Worm (Caenorhabditis elegans): ENCODE data around the gene T01C4.8.

Gene T01C4.8

ce11 chrV:7147370-7147769 is 18.0 kb upstream of the T01C4.8 start, which contains the start of gene ugt-38:
Gene ugt-38 (minus strand): TSS chrV:7147470.
- TF ChIP-seq ZK546.5 (tag; optimal IDR thresholded peaks at IDR 0.05): no peak
- TF ChIP-seq nhr-76 (tag; optimal IDR thresholded peaks at IDR 0.05): no peak
- no peak for TF ChIP-seq tbx-2 (tag; optimal IDR thresholded peaks at IDR 0.05)
- no peak for TF ChIP-seq aly-2 (tag; optimal IDR thresholded peaks at IDR 0.05)
- no peak for TF ChIP-seq unc-39 (tag; optimal IDR thresholded peaks at IDR 0.05)

- TF ChIP-seq elt-2 (tag; optimal IDR thresholded peaks at IDR 0.05) (peak; percentile 33), lsy-12 (tag; optimal IDR thresholded peaks at IDR 0.05) (no peak), ztf-11 (tag; optimal IDR thresholded peaks at IDR 0.05) (no peak)
Measured at ce11 chrV:7145250-7145850, 16.0 kb upstream of the T01C4.8 start, which contains the start of gene ugt-37. Gene ugt-37 (minus strand): TSS chrV:7145318.

ce11 chrV:7142661-7143060 is 13.3 kb upstream of the T01C4.8 start:
- no peak for TF ChIP-seq mml-1 (tag; optimal IDR thresholded peaks at IDR 0.05)
- no peak for TF ChIP-seq mdl-1 (tag; optimal IDR thresholded peaks at IDR 0.05)
- no peak for TF ChIP-seq ceh-9 (tag; optimal IDR thresholded peaks at IDR 0.05)
- TF ChIP-seq aly-2 (tag; optimal IDR thresholded peaks at IDR 0.05): no peak
- TF ChIP-seq snpc-4 (tag; optimal IDR thresholded peaks at IDR 0.05): peak; percentile 68
- peak; percentile 33 for TF ChIP-seq elt-2 (tag; optimal IDR thresholded peaks at IDR 0.05)
- TF ChIP-seq pqm-1 (tag; optimal IDR thresholded peaks at IDR 0.05): peak; percentile 46

DNA sequence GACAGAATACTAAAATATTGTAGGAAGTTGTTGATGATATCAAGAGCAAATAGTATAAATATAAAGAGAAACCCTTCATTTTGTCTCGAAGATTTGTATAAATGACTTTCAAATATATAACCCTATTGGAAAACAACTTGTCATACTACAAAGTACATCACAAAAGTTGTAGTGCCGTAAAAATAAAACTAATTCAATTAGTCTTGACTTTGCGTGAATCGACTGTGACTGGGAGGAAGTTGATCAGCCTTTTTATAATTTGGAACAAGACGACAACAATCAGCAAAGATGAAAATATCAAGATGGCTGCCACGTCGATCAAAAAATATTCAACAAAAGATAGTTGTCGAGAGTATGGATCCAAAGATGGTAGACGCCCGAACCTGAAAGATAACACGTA is 12.5 kb upstream of the T01C4.8 start, which contains the start of gene ugt-40:
TSS of gene ugt-40 (minus strand) at position 101 of the 400 bp plus-strand sequence.
- no peak for TF ChIP-seq nhr-76 (tag; optimal IDR thresholded peaks at IDR 0.05)
- no peak for TF ChIP-seq unc-62 (GFP tag; optimal IDR thresholded peaks at IDR 0.05)
- no peak for TF ChIP-seq hmg-11 (tag; optimal IDR thresholded peaks at IDR 0.05)
- TF ChIP-seq fos-1 (tag; optimal IDR thresholded peaks at IDR 0.05): no peak

DNA sequence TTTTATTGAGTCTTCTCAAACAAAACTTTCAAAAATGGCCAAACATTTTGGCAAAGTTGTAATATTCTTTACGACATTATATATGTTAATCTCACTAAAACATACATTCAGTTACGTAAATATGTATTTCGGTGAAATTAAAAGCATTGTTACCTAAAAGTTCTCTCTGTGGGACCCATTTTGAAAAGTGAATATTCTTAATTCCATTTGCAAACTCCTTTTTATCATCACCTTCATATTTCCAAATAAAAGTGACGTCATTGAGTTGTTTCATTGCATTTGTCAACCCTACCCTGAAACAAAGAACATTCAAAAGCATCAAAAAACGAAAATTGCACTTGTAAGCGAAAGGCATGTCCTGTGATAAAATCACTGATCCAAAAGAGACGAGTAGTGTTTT is 11.0 kb upstream of the T01C4.8 start:
- TF ChIP-seq fkh-10 (GFP tag; optimal IDR thresholded peaks at IDR 0.05) (no peak), pqm-1 (tag; optimal IDR thresholded peaks at IDR 0.05) (peak; percentile 7), ceh-82 (tag; optimal IDR thresholded peaks at IDR 0.05) (no peak), mdl-1 (tag; optimal IDR thresholded peaks at IDR 0.05) (no peak), nhr-77 (tag; optimal IDR thresholded peaks at IDR 0.05) (no peak), ceh-9 (tag; optimal IDR thresholded peaks at IDR 0.05) (no peak)

- TF ChIP-seq nhr-43 (tag; optimal IDR thresholded peaks at IDR 0.05; ENCODE audit: poor library complexity, severe bottlenecking) (no peak), ZK546.5 (tag; optimal IDR thresholded peaks at IDR 0.05) (no peak), sea-2 (GFP tag; optimal IDR thresholded peaks at IDR 0.05) (no peak), daf-12 (tag; optimal IDR thresholded peaks at IDR 0.05) (no peak), ceh-82 (tag; optimal IDR thresholded peaks at IDR 0.05) (no peak), pqm-1 (tag; optimal IDR thresholded peaks at IDR 0.05) (no peak), mdl-1 (tag; optimal IDR thresholded peaks at IDR 0.05) (no peak), ama-1 (optimal IDR thresholded peaks at IDR 0.05) (no peak), nhr-67 (tag; optimal IDR thresholded peaks at IDR 0.05) (no peak), nhr-77 (tag; optimal IDR thresholded peaks at IDR 0.05) (no peak), nhr-25 (tag; optimal IDR thresholded peaks at IDR 0.05) (no peak), lin-39 (tag; optimal IDR thresholded peaks at IDR 0.05) (no peak), egl-27 (tag; optimal IDR thresholded peaks at IDR 0.05) (no peak), lin-15B (tag; optimal IDR thresholded peaks at IDR 0.05) (no peak), elt-1 (tag; optimal IDR thresholded peaks at IDR 0.05) (no peak)
Measured at ce11 chrV:7138320-7138719, 9.0 kb upstream of the T01C4.8 start, which contains the start of gene str-112. Gene str-112 (minus strand): TSS chrV:7138420.

DNA sequence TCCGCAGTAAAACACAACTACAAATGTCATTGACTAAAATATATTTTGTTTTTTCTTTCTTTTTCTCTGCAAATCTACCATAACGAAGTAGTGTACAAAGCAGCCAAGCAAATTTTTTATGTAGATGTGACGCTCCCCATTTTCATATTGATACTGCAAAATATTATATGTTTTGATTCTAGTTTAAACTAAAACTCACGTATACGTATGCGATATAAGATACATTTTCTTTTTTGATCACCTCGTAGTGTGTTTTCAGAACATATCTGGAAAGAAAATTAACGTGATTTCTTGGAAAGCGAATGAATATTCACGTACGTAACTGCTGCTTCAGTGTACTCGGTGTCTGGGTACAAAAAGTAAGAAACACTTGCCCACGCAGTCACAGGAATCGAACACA is 7.5 kb upstream of the T01C4.8 start:
- TF ChIP-seq hmg-11 (tag; optimal IDR thresholded peaks at IDR 0.05) (no peak), nfya-1 (tag; optimal IDR thresholded peaks at IDR 0.05; ENCODE audit: insufficient read depth) (no peak), eor-1 (tag; optimal IDR thresholded peaks at IDR 0.05) (no peak), R02D3.7 (tag; optimal IDR thresholded peaks at IDR 0.05) (no peak)

Data from whole organism, L3 larva.